Worm (Caenorhabditis elegans) whole organism, early embryonic: ENCODE data around the gene ptr-6.

ENCODE experiments used
- aly-1 ChIP-seq: sonication (generic microtip); optimal IDR thresholded peaks from 2 replicates; lab custom pipeline; 2016; ENCODE audit warnings: missing genetic modification characterization, missing compliant biosample characterization
- ama-1 ChIP-seq: fragments of 150-350 bp; optimal IDR thresholded peaks from 2 replicates; lab custom pipeline; 2014
- hmg-4 ChIP-seq: fragments of 200-800 bp; sonication (Bioruptor generic); optimal IDR thresholded peaks from 2 replicates; lab custom pipeline; 2018; ENCODE audit warnings: mild to moderate bottlenecking, missing genetic modification characterization, missing compliant biosample characterization

DNA sequence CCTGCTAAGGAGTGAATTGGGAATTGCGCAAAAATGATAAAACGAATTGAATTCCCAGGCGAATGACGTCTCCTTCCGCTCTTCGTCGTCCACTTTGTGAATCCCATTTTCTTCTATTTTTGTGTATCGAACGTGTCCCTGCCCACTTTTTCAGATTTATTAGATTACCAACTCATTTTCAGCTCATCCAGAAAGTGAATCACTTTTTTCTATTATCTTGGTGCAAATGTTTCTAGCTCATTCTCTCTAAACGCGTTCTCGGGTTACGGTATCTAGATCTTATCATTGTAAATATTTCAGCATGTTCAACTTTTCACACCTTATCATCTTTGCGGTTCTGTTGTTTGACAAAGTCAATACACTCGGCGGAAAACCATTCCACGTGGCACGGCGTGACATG is 42.5 kb upstream of the ptr-6 start, which contains the start of gene ZK622.5:
- TF ChIP-seq aly-1 = no peak
- TF ChIP-seq ama-1 (lab: Kevin White, UChicago) = no peak
- TF ChIP-seq hmg-4 (GFP tag; lab: Kevin White, UChicago) = no peak
